Worm (Caenorhabditis elegans): ENCODE measurements around the gene srbc-56.

ce11 chrV:15833622-15834021, 2.1 kb upstream of the srbc-56 start, which contains the start of gene srbc-54:
- TF ChIP-seq snpc-4 (tag; optimal IDR thresholded peaks at IDR 0.05) (no peak), nhr-12 (tag; optimal IDR thresholded peaks at IDR 0.05) (no peak), pha-4 (tag; optimal IDR thresholded peaks at IDR 0.05) (no peak), blmp-1 (tag; optimal IDR thresholded peaks at IDR 0.05) (no peak), unc-62 (GFP tag; optimal IDR thresholded peaks at IDR 0.05) (no peak), ztf-11 (tag; optimal IDR thresholded peaks at IDR 0.05) (no peak), ces-1 (GFP tag; optimal IDR thresholded peaks at IDR 0.05) (no peak), elt-1 (tag; optimal IDR thresholded peaks at IDR 0.05; ENCODE audit: borderline replicate concordance, insufficient read depth) (no peak), elt-3 (tag; optimal IDR thresholded peaks at IDR 0.05) (no peak), lin-13 (tag; optimal IDR thresholded peaks at IDR 0.05) (no peak), hlh-1 (tag; optimal IDR thresholded peaks at IDR 0.05) (no peak), lsy-2 (tag; optimal IDR thresholded peaks at IDR 0.05) (no peak)

Measured in whole organism, mixed stage, embryonic.